Worm (Caenorhabditis elegans) whole organism, midembryonic: ENCODE results near the gene Y59E9AL.4.

Experiments
- T22C8.4 ChIP-seq: fragments of 200-800 bp; sonication (Bioruptor generic); IDR thresholded peaks from 2 replicates; pipeline ENCODE4 v1.3.6; 2022; ENCODE audit warnings: missing genetic modification characterization, missing compliant biosample characterization
- cog-1 ChIP-seq: sonication (generic microtip); optimal IDR thresholded peaks from 2 replicates; lab custom pipeline; 2016; ENCODE audit warnings: missing genetic modification characterization, missing compliant biosample characterization
- flt-1 ChIP-seq: fragments of 200-800 bp; sonication (Bioruptor generic); IDR thresholded peaks from 2 replicates; pipeline ENCODE4 v1.3.6; 2022; ENCODE audit warnings: missing genetic modification characterization, missing compliant biosample characterization
- klf-2 ChIP-seq: fragments of 200-800 bp; sonication (Bioruptor generic); conservative IDR thresholded peaks from 2 replicates; pipeline ENCODE4 v1.3.6; 2022; ENCODE audit warnings: missing genetic modification reagents, missing genetic modification characterization, missing compliant biosample characterization
- med-1 ChIP-seq: sonication (generic microtip); optimal IDR thresholded peaks from 2 replicates; lab custom pipeline; 2017; ENCODE audit warnings: missing genetic modification characterization, mild to moderate bottlenecking, missing compliant biosample characterization, antibody characterized with exemption, missing genetic modification reagents; ENCODE audit not compliant: insufficient read depth
- ref-1 ChIP-seq: fragments of 200-800 bp; sonication (Bioruptor generic); conservative IDR thresholded peaks from 2 replicates; pipeline ENCODE4 v1.3.6; 2022; ENCODE audit warnings: missing genetic modification reagents, missing genetic modification characterization, missing compliant biosample characterization
- tab-1 ChIP-seq: fragments of 200-800 bp; sonication (Bioruptor generic); IDR thresholded peaks from 2 replicates; pipeline ENCODE4 v1.3.6; 2022; ENCODE audit warnings: missing genetic modification characterization, missing compliant biosample characterization
- ztf-23 ChIP-seq: fragments of 200-800 bp; sonication (Bioruptor generic); IDR thresholded peaks from 2 replicates; pipeline ENCODE4 v1.3.6; 2022; ENCODE audit warnings: missing genetic modification reagents, missing genetic modification characterization, missing compliant biosample characterization
- ztf-29 ChIP-seq: fragments of 200-800 bp; sonication (Bioruptor generic); IDR thresholded peaks from 2 replicates; pipeline ENCODE4 v1.3.6; 2022; ENCODE audit warnings: missing genetic modification reagents, missing genetic modification characterization, missing compliant biosample characterization

DNA sequence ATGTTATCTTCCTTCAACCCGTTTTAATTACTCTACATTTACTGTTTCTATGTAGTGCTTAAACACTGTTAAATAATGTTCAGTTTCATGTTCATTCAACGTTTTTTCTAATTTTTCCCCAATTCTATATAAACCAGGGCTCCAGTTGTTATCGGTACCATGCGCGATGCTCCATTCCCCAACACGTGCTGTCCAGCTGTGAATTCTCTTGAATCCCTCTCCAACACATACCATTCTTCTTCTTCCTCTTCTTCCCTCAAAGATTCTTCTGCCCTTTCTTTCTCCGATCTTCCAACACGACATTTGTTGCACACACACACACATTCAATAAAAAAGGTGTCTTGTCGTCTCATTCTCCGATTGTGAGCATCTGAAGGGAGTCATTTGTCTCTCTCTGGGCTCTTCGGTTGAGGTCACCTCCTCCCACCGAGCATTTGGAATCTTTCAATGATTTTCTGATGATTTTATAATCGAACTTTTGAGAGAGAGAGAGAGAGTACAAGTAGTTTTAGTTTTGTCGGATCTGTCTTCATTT is 42.9 kb downstream of the Y59E9AL.4 start:
- TF ChIP-seq med-1 (GFP tag; lab: Kevin White, UChicago): no peak
- TF ChIP-seq flt-1 (GFP tag; lab: Robert Waterston, UW): no peak
- no peak for TF ChIP-seq cog-1
- no peak for TF ChIP-seq ztf-23 (GFP tag; lab: Robert Waterston, UW)
- TF ChIP-seq tab-1 (GFP tag; lab: Robert Waterston, UW): no peak
- no peak for TF ChIP-seq T22C8.4 (GFP tag; lab: Robert Waterston, UW)
- no peak for TF ChIP-seq ref-1 (GFP tag; lab: Robert Waterston, UW)
- TF ChIP-seq klf-2: no peak
- TF ChIP-seq ztf-29 (GFP tag; lab: Robert Waterston, UW): no peak
